Worm (Caenorhabditis elegans): Measurements from ENCODE around the gene F44E7.3.

F44E7.3 gene

ce11 chrV:5772503-5772902 is 758 bp downstream of the F44E7.3 start:
- TF ChIP-seq tab-1 (GFP tag; IDR thresholded peaks at IDR 0.05) (no peak), flt-1 (GFP tag; IDR thresholded peaks at IDR 0.05) (no peak), ref-1 (GFP tag; conservative IDR thresholded peaks at IDR 0.05) (no peak), ztf-23 (GFP tag; IDR thresholded peaks at IDR 0.05) (no peak), T22C8.4 (GFP tag; IDR thresholded peaks at IDR 0.05) (no peak), klf-2 (GFP tag; conservative IDR thresholded peaks at IDR 0.05) (no peak), cog-1 (tag; optimal IDR thresholded peaks at IDR 0.05) (no peak), ztf-29 (GFP tag; IDR thresholded peaks at IDR 0.05) (no peak), med-1 (GFP tag; optimal IDR thresholded peaks at IDR 0.05; ENCODE audit: insufficient read depth) (no peak)

ce11 chrV:5774137-5774536 is 2.4 kb downstream of the F44E7.3 start:
- TF ChIP-seq klf-2 (GFP tag; conservative IDR thresholded peaks at IDR 0.05), result no peak
- no peak for TF ChIP-seq tab-1 (GFP tag; IDR thresholded peaks at IDR 0.05)
- TF ChIP-seq T22C8.4 (GFP tag; IDR thresholded peaks at IDR 0.05), result no peak
- TF ChIP-seq cog-1 (tag; optimal IDR thresholded peaks at IDR 0.05), result no peak
- TF ChIP-seq ztf-23 (GFP tag; IDR thresholded peaks at IDR 0.05), result no peak
- TF ChIP-seq med-1 (GFP tag; optimal IDR thresholded peaks at IDR 0.05; ENCODE audit: insufficient read depth), result no peak
- TF ChIP-seq ztf-29 (GFP tag; IDR thresholded peaks at IDR 0.05), result no peak
- no peak for TF ChIP-seq ref-1 (GFP tag; conservative IDR thresholded peaks at IDR 0.05)
- no peak for TF ChIP-seq flt-1 (GFP tag; IDR thresholded peaks at IDR 0.05)

- peak; percentile 93 for TF ChIP-seq ztf-23 (GFP tag; IDR thresholded peaks at IDR 0.05)
- TF ChIP-seq flt-1 (GFP tag; IDR thresholded peaks at IDR 0.05), result peak; percentile 92
- TF ChIP-seq ref-1 (GFP tag; conservative IDR thresholded peaks at IDR 0.05), result peak; percentile 67
- peak; percentile 88 for TF ChIP-seq tab-1 (GFP tag; IDR thresholded peaks at IDR 0.05)
- peak; percentile 62 for TF ChIP-seq T22C8.4 (GFP tag; IDR thresholded peaks at IDR 0.05)
- TF ChIP-seq klf-2 (GFP tag; conservative IDR thresholded peaks at IDR 0.05), result peak; percentile 82
- peak; percentile 73 for TF ChIP-seq ztf-29 (GFP tag; IDR thresholded peaks at IDR 0.05)
These were observed 5.2 kb downstream of the F44E7.3 start, which contains the start of gene F44E7.4 for ce11 chrV:5776941-5777340. Gene F44E7.4, minus strand, starts transcription at chrV:5776953.

- TF ChIP-seq T22C8.4 (GFP tag; IDR thresholded peaks at IDR 0.05) (peak; percentile 35; the same call in 1 of the 2 replicates), klf-2 (GFP tag; conservative IDR thresholded peaks at IDR 0.05) (peak; percentile 64), ztf-23 (GFP tag; IDR thresholded peaks at IDR 0.05) (peak; percentile 74), flt-1 (GFP tag; IDR thresholded peaks at IDR 0.05) (peak; percentile 59; the same call in 1 of the 2 replicates), tab-1 (GFP tag; IDR thresholded peaks at IDR 0.05) (peak; percentile 67; the same call in 1 of the 2 replicates)
These were observed 6.5 kb downstream of the F44E7.3 start for ce11 chrV:5778216-5778615.

ce11 chrV:5779984-5780383 is 8.2 kb downstream of the F44E7.3 start:
- TF ChIP-seq ztf-23 (GFP tag; IDR thresholded peaks at IDR 0.05) (peak; percentile 34; the same call in 1 of the 2 replicates), klf-2 (GFP tag; conservative IDR thresholded peaks at IDR 0.05) (no peak)

- TF ChIP-seq ztf-29 (GFP tag; IDR thresholded peaks at IDR 0.05), result no peak
- no peak for TF ChIP-seq tab-1 (GFP tag; IDR thresholded peaks at IDR 0.05)
- TF ChIP-seq med-1 (GFP tag; optimal IDR thresholded peaks at IDR 0.05; ENCODE audit: insufficient read depth), result no peak
- no peak for TF ChIP-seq cog-1 (tag; optimal IDR thresholded peaks at IDR 0.05)
- no peak for TF ChIP-seq klf-2 (GFP tag; conservative IDR thresholded peaks at IDR 0.05)
- TF ChIP-seq flt-1 (GFP tag; IDR thresholded peaks at IDR 0.05), result no peak
- TF ChIP-seq T22C8.4 (GFP tag; IDR thresholded peaks at IDR 0.05), result no peak
- no peak for TF ChIP-seq ztf-23 (GFP tag; IDR thresholded peaks at IDR 0.05)
- TF ChIP-seq ref-1 (GFP tag; conservative IDR thresholded peaks at IDR 0.05), result no peak
These were observed 9.1 kb downstream of the F44E7.3 start, which contains the start of gene F44E7.5 for ce11 chrV:5780713-5781360. Gene F44E7.5, minus strand, starts transcription at chrV:5780922.

ce11 chrV:5782687-5783086 is 10.9 kb downstream of the F44E7.3 start, which contains the start of gene fbxa-183:
Gene fbxa-183, minus strand, starts transcription at chrV:5782787.
- TF ChIP-seq klf-2 (GFP tag; conservative IDR thresholded peaks at IDR 0.05), result no peak
- no peak for TF ChIP-seq ztf-29 (GFP tag; IDR thresholded peaks at IDR 0.05)
- TF ChIP-seq flt-1 (GFP tag; IDR thresholded peaks at IDR 0.05), result no peak
- TF ChIP-seq T22C8.4 (GFP tag; IDR thresholded peaks at IDR 0.05), result no peak
- no peak for TF ChIP-seq ref-1 (GFP tag; conservative IDR thresholded peaks at IDR 0.05)
- TF ChIP-seq med-1 (GFP tag; optimal IDR thresholded peaks at IDR 0.05; ENCODE audit: insufficient read depth), result no peak
- no peak for TF ChIP-seq tab-1 (GFP tag; IDR thresholded peaks at IDR 0.05)
- TF ChIP-seq ztf-23 (GFP tag; IDR thresholded peaks at IDR 0.05), result no peak
- no peak for TF ChIP-seq cog-1 (tag; optimal IDR thresholded peaks at IDR 0.05)

- TF ChIP-seq flt-1 (GFP tag; IDR thresholded peaks at IDR 0.05) (no peak), klf-2 (GFP tag; conservative IDR thresholded peaks at IDR 0.05) (no peak), cog-1 (tag; optimal IDR thresholded peaks at IDR 0.05) (no peak), ref-1 (GFP tag; conservative IDR thresholded peaks at IDR 0.05) (no peak), T22C8.4 (GFP tag; IDR thresholded peaks at IDR 0.05) (no peak), ztf-23 (GFP tag; IDR thresholded peaks at IDR 0.05) (no peak), med-1 (GFP tag; optimal IDR thresholded peaks at IDR 0.05; ENCODE audit: insufficient read depth) (no peak), tab-1 (GFP tag; IDR thresholded peaks at IDR 0.05) (no peak), ztf-29 (GFP tag; IDR thresholded peaks at IDR 0.05) (no peak)
These were observed 13.6 kb downstream of the F44E7.3 start, which contains the start of gene F44E7.7 for ce11 chrV:5785372-5785771. Gene F44E7.7, minus strand, starts transcription at chrV:5785472.

ce11 chrV:5788650-5789049 is 16.9 kb downstream of the F44E7.3 start:
- TF ChIP-seq cog-1 (tag; optimal IDR thresholded peaks at IDR 0.05), result no peak
- TF ChIP-seq med-1 (GFP tag; optimal IDR thresholded peaks at IDR 0.05; ENCODE audit: insufficient read depth), result no peak
- TF ChIP-seq klf-2 (GFP tag; conservative IDR thresholded peaks at IDR 0.05), result no peak
- TF ChIP-seq ztf-23 (GFP tag; IDR thresholded peaks at IDR 0.05), result no peak
- TF ChIP-seq ref-1 (GFP tag; conservative IDR thresholded peaks at IDR 0.05), result no peak
- no peak for TF ChIP-seq tab-1 (GFP tag; IDR thresholded peaks at IDR 0.05)
